Worm (Caenorhabditis elegans): ENCODE measurements around the gene srg-55.

- no peak for TF ChIP-seq lsy-12 (tag; optimal IDR thresholded peaks at IDR 0.05)
- no peak for TF ChIP-seq R02D3.7 (tag; optimal IDR thresholded peaks at IDR 0.05)
Observed at ce11 chrV:14933450-14934218, 5.5 kb upstream of the srg-55 start.

Data from whole organism, L3 larva.